Fruit fly (Drosophila melanogaster): ENCODE measurements around the gene CG12983.

The CG12983 gene

dm6 chr3L:20914375-20914774 is 52.2 kb downstream of the CG12983 start (continued):
- no peak for TF ChIP-seq row (GFP tag; IDR thresholded peaks at IDR 0.05)
- TF ChIP-seq phol (tag; optimal IDR thresholded peaks at IDR 0.05): peak; percentile 1
- TF ChIP-seq fd64A (GFP tag; optimal IDR thresholded peaks at IDR 0.05): no peak
- TF ChIP-seq Drgx (GFP tag; IDR thresholded peaks at IDR 0.05): peak; percentile 61; the same call in 1 of the 2 replicates
- TF ChIP-seq CG16779 (GFP tag; IDR thresholded peaks at IDR 0.05): no peak
- no peak for TF ChIP-seq CG1792 (GFP tag; optimal IDR thresholded peaks at IDR 0.05)
- TF ChIP-seq chif (GFP tag; optimal IDR thresholded peaks at IDR 0.05): no peak
- TF ChIP-seq Spps (tag; optimal IDR thresholded peaks at IDR 0.05): no peak
- no peak for TF ChIP-seq CG17385 (GFP tag; optimal IDR thresholded peaks at IDR 0.05)
- TF ChIP-seq corto (GFP tag; optimal IDR thresholded peaks at IDR 0.05): no peak
- peak; percentile 22 for TF ChIP-seq gem (tag; optimal IDR thresholded peaks at IDR 0.05)
